Fruit fly (Drosophila melanogaster): ENCODE data around the gene CG32235.

CG32235 gene

DNA sequence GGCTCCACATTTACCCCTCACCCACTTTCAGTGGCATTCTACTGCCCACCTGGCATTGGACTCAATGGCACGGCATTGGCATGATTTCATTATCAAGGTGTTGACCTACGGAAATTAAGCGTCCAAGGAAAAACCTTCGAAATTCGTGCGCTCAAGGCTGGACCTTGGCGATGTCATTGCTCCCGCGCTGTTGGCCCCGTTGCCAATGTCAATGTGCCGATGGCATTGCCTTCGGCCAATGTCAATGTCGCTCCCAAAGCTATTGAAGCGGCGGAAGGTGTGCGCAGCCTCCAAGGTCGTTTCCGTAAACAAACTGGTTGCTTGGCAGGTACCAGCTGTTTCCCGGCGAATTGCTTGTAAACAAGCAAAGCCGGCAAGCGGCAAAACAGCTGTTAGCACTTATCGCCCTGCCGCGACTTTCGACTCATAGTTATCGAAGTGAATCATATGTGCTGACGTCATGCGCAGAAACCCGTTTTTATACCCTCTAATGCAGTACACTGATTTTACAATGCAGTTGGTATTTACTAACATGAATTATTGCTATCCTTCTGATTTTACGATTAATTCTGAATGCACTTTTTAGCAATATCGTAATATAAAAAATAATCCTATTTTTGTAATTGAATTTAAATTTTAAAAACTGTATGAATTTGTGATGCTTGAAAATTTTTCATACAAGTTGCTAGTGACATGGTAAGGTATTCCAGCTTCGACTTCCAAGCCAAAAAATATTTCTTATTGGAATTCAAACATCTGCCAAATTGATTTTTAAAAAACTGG is 35.7 kb downstream of the CG32235 start (continued):
- TF ChIP-seq Sin3A (optimal IDR thresholded peaks at IDR 0.05) (no peak), ken (GFP tag; IDR thresholded peaks at IDR 0.05) (peak; percentile 91), sna (GFP tag; IDR thresholded peaks at IDR 0.05; ENCODE audit: partially characterized antibody) (peak; percentile 78), Dp (GFP tag; optimal IDR thresholded peaks at IDR 0.05) (peak; percentile 37), stwl (tag; optimal IDR thresholded peaks at IDR 0.05) (peak; percentile 68), lmd (GFP tag; IDR thresholded peaks at IDR 0.05) (peak; percentile 98), Stat92E (GFP tag; optimal IDR thresholded peaks at IDR 0.05) (peak in 1 of 3 experiments; percentile 89), Atf-2 (GFP tag; optimal IDR thresholded peaks at IDR 0.05) (peak; percentile 88), CG8359 (GFP tag; optimal IDR thresholded peaks at IDR 0.05; ENCODE audit: borderline replicate concordance) (peak; percentile 85), cg (GFP tag; optimal IDR thresholded peaks at IDR 0.05) (no peak), Taf1 (GFP tag; IDR thresholded peaks at IDR 0.05) (peak; percentile 92), CG4360 (GFP tag; IDR thresholded peaks at IDR 0.05) (peak; percentile 74), CG18619 (GFP tag; optimal IDR thresholded peaks at IDR 0.05) (peak; percentile 94), CG16815 (GFP tag; optimal IDR thresholded peaks at IDR 0.05) (peak; percentile 91), zf30C (GFP tag; optimal IDR thresholded peaks at IDR 0.05) (no peak), ttk (GFP tag; IDR thresholded peaks at IDR 0.05) (peak; percentile 96), gsb-n (tag; optimal IDR thresholded peaks at IDR 0.05) (no peak), dmrt11E (tag; optimal IDR thresholded peaks at IDR 0.05) (peak; percentile 93), CG17186 (GFP tag; optimal IDR thresholded peaks at IDR 0.05) (peak; percentile 80), org-1 (GFP tag; optimal IDR thresholded peaks at IDR 0.05) (peak; percentile 88), CG12299 (tag; optimal IDR thresholded peaks at IDR 0.05) (peak; percentile 90), ranshi (GFP tag; IDR thresholded peaks at IDR 0.05) (peak; percentile 97), CG17912 (GFP tag; optimal IDR thresholded peaks at IDR 0.05) (no peak), CG12236 (GFP tag; optimal IDR thresholded peaks at IDR 0.05) (peak; percentile 80), pros (GFP tag; optimal IDR thresholded peaks at IDR 0.05) (peak; percentile 25), Meics (GFP tag; optimal IDR thresholded peaks at IDR 0.05) (peak; percentile 95), Ssrp (tag; optimal IDR thresholded peaks at IDR 0.05) (peak; percentile 93), ewg (GFP tag; optimal IDR thresholded peaks at IDR 0.05) (peak; percentile 98), CG2712 (tag; optimal IDR thresholded peaks at IDR 0.05) (peak; percentile 96), insv (GFP tag; optimal IDR thresholded peaks at IDR 0.05) (peak; percentile 62 to 91), CG14014 (GFP tag; IDR thresholded peaks at IDR 0.05) (peak; percentile 97), tup (GFP tag; optimal IDR thresholded peaks at IDR 0.05) (peak; percentile 88), CG6689 (GFP tag; IDR thresholded peaks at IDR 0.05) (peak; percentile 97), CG18011 (GFP tag; optimal IDR thresholded peaks at IDR 0.05) (peak; percentile 87), CG13424 (tag; optimal IDR thresholded peaks at IDR 0.05) (peak; percentile 95), CrebB (tag; optimal IDR thresholded peaks at IDR 0.05) (peak; percentile 92), CG10959 (GFP tag; IDR thresholded peaks at IDR 0.05) (peak; percentile 96), Hey (tag; optimal IDR thresholded peaks at IDR 0.05) (peak; percentile 27), CG11560 (tag; IDR thresholded peaks at IDR 0.05) (peak; percentile 83), CG8281 (tag; optimal IDR thresholded peaks at IDR 0.05) (peak; percentile 80), CG1832 (GFP tag; optimal IDR thresholded peaks at IDR 0.05) (no peak), Nf-YB (GFP tag; optimal IDR thresholded peaks at IDR 0.05) (peak; percentile 84), Mad (GFP tag; optimal IDR thresholded peaks at IDR 0.05) (peak; percentile 93), BtbVII (GFP tag; optimal IDR thresholded peaks at IDR 0.05) (peak; percentile 95), sqz (GFP tag; optimal IDR thresholded peaks at IDR 0.05) (no peak), nerfin-1 (tag; optimal IDR thresholded peaks at IDR 0.05) (peak; percentile 93), danr (GFP tag; IDR thresholded peaks at IDR 0.05) (peak; percentile 83), CG8478 (optimal IDR thresholded peaks at IDR 0.05) (no peak), CG5245 (GFP tag; optimal IDR thresholded peaks at IDR 0.05) (peak; percentile 92)
